Fruit fly (Drosophila melanogaster) whole organism, embryonic: Measurements from ENCODE around the gene CG10038.

ENCODE experiments used
- CG1603 ChIP-seq: fragments of 200-800 bp; sonication (Bioruptor generic); optimal IDR thresholded peaks from 2 replicates; lab custom pipeline; 2019; ENCODE audit warnings: missing biosample characterization, mild to moderate bottlenecking, missing genetic modification characterization, moderate library complexity
- CG4424 ChIP-seq: fragments of 200-800 bp; sonication (Bioruptor generic); optimal IDR thresholded peaks from 3 replicates; lab custom pipeline; 2016; ENCODE audit warnings: missing biosample characterization, missing genetic modification characterization
- gfzf ChIP-seq: fragments of 200-800 bp; sonication (Bioruptor generic); optimal IDR thresholded peaks from 2 replicates; lab custom pipeline; 2016; ENCODE audit warnings: missing biosample characterization, mild to moderate bottlenecking, missing genetic modification characterization, moderate library complexity
- gro ChIP-seq: fragments of 200-800 bp; sonication (Bioruptor generic); optimal IDR thresholded peaks from 2 replicates; lab custom pipeline; 2016; ENCODE audit warnings: missing biosample characterization, missing genetic modification characterization
- gsb ChIP-seq: fragments of 200-800 bp; sonication (Bioruptor generic); IDR thresholded peaks from 2 replicates; pipeline ENCODE4 v1.3.6; 2022; ENCODE audit warnings: missing biosample characterization, missing genetic modification characterization
- onecut ChIP-seq: fragments of 200-800 bp; sonication (Bioruptor generic); IDR thresholded peaks from 2 replicates; pipeline ENCODE4 v1.3.6; 2022; ENCODE audit warnings: missing biosample characterization, missing genetic modification characterization
- sug ChIP-seq: fragments of 200-800 bp; optimal IDR thresholded peaks from 2 replicates; lab custom pipeline; 2019; ENCODE audit warnings: missing biosample characterization, mild to moderate bottlenecking, missing genetic modification characterization, moderate library complexity

- TF ChIP-seq onecut (GFP tag; lab: Robert Waterston, UW) (peak; percentile 7; the same call in 1 of the 2 replicates), gro (GFP tag; lab: Kevin White, UChicago) (peak; percentile 8), gsb (GFP tag; lab: Robert Waterston, UW) (no peak), CG4424 (GFP tag; lab: Kevin White, UChicago) (peak; percentile 8), sug (tag; lab: Kevin White, UChicago) (peak; percentile 56), CG1603 (tag; lab: Kevin White, UChicago) (peak; percentile 6), gfzf (GFP tag; lab: Kevin White, UChicago) (no peak)
Measured at dm6 chr3R:12369135-12369792, 18.8 kb upstream of the CG10038 start, which contains the start of gene GstD1.
